Fruit fly (Drosophila melanogaster) whole organism, embryonic: ENCODE measurements around the gene CG34057.

Experiments
- Antp ChIP-seq: fragments of 200-800 bp; sonication (Bioruptor generic); optimal IDR thresholded peaks from 3 replicates; lab custom pipeline; 2016; ENCODE audit warnings: missing biosample characterization, missing genetic modification characterization
- B-H2 ChIP-seq: fragments of 200-800 bp; sonication (Bioruptor generic); optimal IDR thresholded peaks from 2 replicates; lab custom pipeline; 2018; ENCODE audit warnings: missing biosample characterization, mild to moderate bottlenecking, missing genetic modification characterization
- Blimp-1 ChIP-seq: fragments of 200-800 bp; sonication (Bioruptor generic); optimal IDR thresholded peaks from 3 replicates; lab custom pipeline; 2018; ENCODE audit warnings: missing biosample characterization, missing genetic modification characterization, mild to moderate bottlenecking, moderate library complexity, missing genetic modification reagents
- CG11085 ChIP-seq: fragments of 200-800 bp; sonication (Bioruptor generic); IDR thresholded peaks from 2 replicates; pipeline ENCODE4 v1.3.6; 2022; ENCODE audit warnings: missing biosample characterization, missing genetic modification characterization
- CG12155 ChIP-seq: fragments of 200-800 bp; sonication (Bioruptor generic); optimal IDR thresholded peaks from 3 replicates; lab custom pipeline; 2016; ENCODE audit warnings: missing biosample characterization, missing genetic modification characterization
- CG12769 ChIP-seq: fragments of 200-800 bp; sonication (Bioruptor generic); optimal IDR thresholded peaks from 2 replicates; lab custom pipeline; 2019; ENCODE audit warnings: missing biosample characterization, mild to moderate bottlenecking, missing genetic modification characterization, moderate library complexity
- CG13424 ChIP-seq: fragments of 200-800 bp; sonication (Bioruptor generic); optimal IDR thresholded peaks from 2 replicates; lab custom pipeline; 2019; ENCODE audit warnings: missing biosample characterization, mild to moderate bottlenecking, missing genetic modification characterization, moderate library complexity
- CG14014 ChIP-seq: fragments of 200-800 bp; sonication (Bioruptor generic); IDR thresholded peaks from 2 replicates; pipeline ENCODE4 v1.3.6; 2022; ENCODE audit warnings: missing biosample characterization, missing genetic modification characterization
- CG14710 ChIP-seq: fragments of 200-800 bp; sonication (Bioruptor generic); optimal IDR thresholded peaks from 3 replicates; lab custom pipeline; 2019; ENCODE audit warnings: missing biosample characterization, mild to moderate bottlenecking, missing genetic modification characterization, moderate library complexity
- CG17912 ChIP-seq: fragments of 200-800 bp; sonication (Bioruptor generic); optimal IDR thresholded peaks from 2 replicates; lab custom pipeline; 2018; ENCODE audit warnings: missing biosample characterization, mild to moderate bottlenecking, missing genetic modification characterization
- CG18262 ChIP-seq: fragments of 200-800 bp; optimal IDR thresholded peaks from 3 replicates; lab custom pipeline; 2019; ENCODE audit warnings: missing biosample characterization, mild to moderate bottlenecking, missing genetic modification characterization, moderate library complexity
- CG30020 ChIP-seq: fragments of 200-800 bp; optimal IDR thresholded peaks from 2 replicates; lab custom pipeline; 2019; ENCODE audit warnings: missing biosample characterization, mild to moderate bottlenecking, missing genetic modification characterization, moderate library complexity
- CG3065 ChIP-seq: fragments of 200-800 bp; sonication (Bioruptor generic); optimal IDR thresholded peaks from 2 replicates; lab custom pipeline; 2016; ENCODE audit warnings: missing biosample characterization, missing genetic modification characterization
- CG3407 ChIP-seq: fragments of 200-800 bp; sonication (Bioruptor generic); optimal IDR thresholded peaks from 2 replicates; lab custom pipeline; 2018; ENCODE audit warnings: missing biosample characterization, mild to moderate bottlenecking, missing genetic modification characterization
- CG4617 ChIP-seq: fragments of 200-800 bp; sonication (Bioruptor generic); optimal IDR thresholded peaks from 3 replicates; lab custom pipeline; 2016; ENCODE audit warnings: missing biosample characterization, missing genetic modification characterization, borderline replicate concordance
- CG7786 ChIP-seq: fragments of 200-800 bp; sonication (Bioruptor generic); optimal IDR thresholded peaks from 2 replicates; lab custom pipeline; 2016; ENCODE audit warnings: missing biosample characterization, missing genetic modification characterization
- CG9727 ChIP-seq: fragments of 200-800 bp; sonication (Bioruptor generic); optimal IDR thresholded peaks from 3 replicates; lab custom pipeline; 2017; ENCODE audit warnings: missing biosample characterization, mild to moderate bottlenecking, missing genetic modification characterization
- CG9817 ChIP-seq: fragments of 200-800 bp; sonication (Bioruptor generic); optimal IDR thresholded peaks from 2 replicates; lab custom pipeline; 2018; ENCODE audit warnings: missing biosample characterization, mild to moderate bottlenecking, missing genetic modification characterization, moderate library complexity
- Dip3 ChIP-seq: fragments of 200-800 bp; sonication (Bioruptor generic); optimal IDR thresholded peaks from 3 replicates; lab custom pipeline; 2016; ENCODE audit warnings: missing biosample characterization, missing genetic modification characterization
- Doc2 ChIP-seq: fragments of 200-800 bp; sonication (Bioruptor generic); IDR thresholded peaks from 2 replicates; pipeline ENCODE4 v1.3.6; 2022; ENCODE audit warnings: missing biosample characterization, missing genetic modification characterization
- E2f2 ChIP-seq: fragments of 200-800 bp; sonication (Bioruptor generic); IDR thresholded peaks from 2 replicates; pipeline ENCODE4 v1.3.6; 2022; ENCODE audit warnings: missing biosample characterization, missing genetic modification characterization
- Gug ChIP-seq: fragments of 200-800 bp; sonication (Bioruptor generic); IDR thresholded peaks from 4 replicates; pipeline ENCODE4 v1.3.6; 2022; ENCODE audit warnings: missing biosample characterization, missing genetic modification characterization
- HLH3B ChIP-seq: fragments of 200-800 bp; sonication (Bioruptor generic); IDR thresholded peaks from 2 replicates; pipeline ENCODE4 v1.3.6; 2022; ENCODE audit warnings: missing biosample characterization, missing genetic modification characterization
- HmgD ChIP-seq: fragments of 200-800 bp; sonication (Bioruptor generic); optimal IDR thresholded peaks from 3 replicates; lab custom pipeline; 2016; ENCODE audit warnings: missing biosample characterization, missing genetic modification characterization
- HmgZ ChIP-seq: fragments of 200-800 bp; sonication (Bioruptor generic); optimal IDR thresholded peaks from 2 replicates; lab custom pipeline; 2018; ENCODE audit warnings: missing biosample characterization, mild to moderate bottlenecking, missing genetic modification characterization
- Hr78 ChIP-seq, 2 experiments: fragments of 200-800 bp in 1 of 2; fragments of >200 bp in 1 of 2; sonication (Bioruptor generic) in 1 of 2; optimal IDR thresholded peaks; 2 replicates each; lab custom pipeline; 2017 to 2019; ENCODE audit warnings: missing biosample characterization in 2 of 2, missing genetic modification characterization in 2 of 2, mild to moderate bottlenecking in 1 of 2, moderate library complexity in 1 of 2
- NC2α ChIP-seq: fragments of 200-800 bp; sonication (Bioruptor generic); optimal IDR thresholded peaks from 2 replicates; lab custom pipeline; 2016; ENCODE audit warnings: missing biosample characterization, missing genetic modification characterization
- Nf-YB ChIP-seq: fragments of 200-800 bp; sonication (Bioruptor generic); optimal IDR thresholded peaks from 3 replicates; lab custom pipeline; 2019; ENCODE audit warnings: missing biosample characterization, mild to moderate bottlenecking, missing genetic modification characterization, moderate library complexity
- Poxn ChIP-seq: fragments of 200-800 bp; sonication (Bioruptor generic); IDR thresholded peaks from 2 replicates; pipeline ENCODE4 v1.3.6; 2022; ENCODE audit warnings: missing biosample characterization, missing genetic modification characterization
- Ssrp ChIP-seq: fragments of 200-800 bp; sonication (Bioruptor generic); optimal IDR thresholded peaks from 2 replicates; lab custom pipeline; 2018; ENCODE audit warnings: missing biosample characterization, mild to moderate bottlenecking, missing genetic modification characterization, moderate library complexity
- TFAM ChIP-seq: fragments of 200-800 bp; sonication (Bioruptor generic); optimal IDR thresholded peaks from 2 replicates; lab custom pipeline; 2017; ENCODE audit warnings: missing biosample characterization, missing genetic modification characterization, inconsistent platforms
- Tbp ChIP-seq: fragments of >200 bp; optimal IDR thresholded peaks from 2 replicates; lab custom pipeline; 2018; ENCODE audit warnings: missing biosample characterization, missing genetic modification characterization
- Usf ChIP-seq: fragments of 200-800 bp; sonication (Bioruptor generic); optimal IDR thresholded peaks from 2 replicates; lab custom pipeline; 2017; ENCODE audit warnings: missing genotype, missing biosample characterization, missing genetic modification characterization
- bcd ChIP-seq: fragments of 200-800 bp; sonication (Bioruptor generic); optimal IDR thresholded peaks from 2 replicates; lab custom pipeline; 2017; ENCODE audit warnings: missing biosample characterization, mild to moderate bottlenecking, missing genetic modification characterization
- cas ChIP-seq: fragments of 200-800 bp; sonication (Bioruptor generic); IDR thresholded peaks from 2 replicates; pipeline ENCODE4 v1.3.6; 2022; ENCODE audit warnings: missing biosample characterization, missing genetic modification characterization
- corto ChIP-seq: fragments of 200-800 bp; sonication (Bioruptor generic); optimal IDR thresholded peaks from 2 replicates; lab custom pipeline; 2016; ENCODE audit warnings: missing biosample characterization, mild to moderate bottlenecking, missing genetic modification characterization, moderate library complexity
- croc ChIP-seq: fragments of 200-800 bp; sonication (Bioruptor generic); conservative IDR thresholded peaks from 3 replicates; pipeline ENCODE4 v1.3.6; 2022; ENCODE audit warnings: missing biosample characterization, missing genetic modification characterization
- fd64A ChIP-seq: fragments of 200-800 bp; sonication (Bioruptor generic); optimal IDR thresholded peaks from 3 replicates; lab custom pipeline; 2018; ENCODE audit warnings: missing biosample characterization, mild to moderate bottlenecking, missing genetic modification characterization
- kni ChIP-seq: fragments of 200-800 bp; sonication (Bioruptor generic); optimal IDR thresholded peaks from 3 replicates; lab custom pipeline; 2017; ENCODE audit warnings: mild to moderate bottlenecking, missing biosample characterization, missing genetic modification reagents, missing genetic modification characterization
- lola ChIP-seq, 3 experiments: fragments of >200 bp in 2 of 3; fragments of 200-800 bp in 1 of 3; sonication (Bioruptor generic) in 1 of 3; optimal IDR thresholded peaks; 2 replicates each; lab custom pipeline; 2017 to 2019; ENCODE audit warnings: missing biosample characterization in 3 of 3, missing genetic modification characterization in 3 of 3, mild to moderate bottlenecking in 1 of 3, moderate library complexity in 1 of 3
- otp ChIP-seq: fragments of 200-800 bp; sonication (Bioruptor generic); IDR thresholded peaks from 3 replicates; pipeline ENCODE4, ENCODE4 v1.3.6; 2022; ENCODE audit warnings: missing biosample characterization, missing genetic modification characterization
- p53 ChIP-seq: fragments of 200-800 bp; sonication (Bioruptor generic); optimal IDR thresholded peaks from 2 replicates; lab custom pipeline; 2016; ENCODE audit warnings: missing biosample characterization, missing genetic modification characterization
- pfk ChIP-seq: fragments of 200-800 bp; sonication (Bioruptor generic); optimal IDR thresholded peaks from 2 replicates; lab custom pipeline; 2018; ENCODE audit warnings: missing biosample characterization, mild to moderate bottlenecking, missing genetic modification characterization, moderate library complexity
- shn ChIP-seq: fragments of 200-800 bp; sonication (Bioruptor generic); optimal IDR thresholded peaks from 3 replicates; lab custom pipeline; 2016; ENCODE audit warnings: missing biosample characterization, missing genetic modification characterization
- sima ChIP-seq: fragments of 200-800 bp; sonication (Bioruptor generic); optimal IDR thresholded peaks from 2 replicates; lab custom pipeline; 2016; ENCODE audit warnings: missing biosample characterization, missing genetic modification characterization
- sug ChIP-seq: fragments of 200-800 bp; optimal IDR thresholded peaks from 2 replicates; lab custom pipeline; 2019; ENCODE audit warnings: missing biosample characterization, mild to moderate bottlenecking, missing genetic modification characterization, moderate library complexity
- tgo ChIP-seq: fragments of 200-800 bp; sonication (Bioruptor generic); IDR thresholded peaks from 3 replicates; pipeline ENCODE4 v1.3.6; 2022; ENCODE audit warnings: missing biosample characterization, missing genetic modification characterization
- tio ChIP-seq: fragments of 200-800 bp; sonication (Bioruptor generic); optimal IDR thresholded peaks from 2 replicates; lab custom pipeline; 2017; ENCODE audit warnings: missing biosample characterization, missing genetic modification characterization, inconsistent platforms
- wek ChIP-seq: fragments of 200-800 bp; sonication (Bioruptor generic); optimal IDR thresholded peaks from 3 replicates; lab custom pipeline; 2018; ENCODE audit warnings: missing biosample characterization, mild to moderate bottlenecking, missing genetic modification characterization, moderate library complexity
- zf30C ChIP-seq: fragments of 200-800 bp; sonication (Bioruptor generic); optimal IDR thresholded peaks from 3 replicates; lab custom pipeline; 2018; ENCODE audit warnings: missing biosample characterization, mild to moderate bottlenecking, missing genetic modification characterization

Gene CG34057

dm6 chr3L:904991-905745, 8.0 kb downstream of the CG34057 start (continued):
- TF ChIP-seq Ssrp (tag; lab: Kevin White, UChicago), result peak; percentile 49
- peak; percentile 52 for TF ChIP-seq CG14710 (tag; lab: Kevin White, UChicago)
- TF ChIP-seq Blimp-1, result peak; percentile 59
- TF ChIP-seq TFAM (GFP tag; lab: Kevin White, UChicago), result no peak
- peak; percentile 13; the same call in 1 of the 3 replicates for TF ChIP-seq tgo
- TF ChIP-seq bcd, result no peak
- TF ChIP-seq NC2α, result no peak
- TF ChIP-seq cas (GFP tag; lab: Robert Waterston, UW), result no peak
- no peak for TF ChIP-seq fd64A (GFP tag; lab: Kevin White, UChicago)
- no peak for TF ChIP-seq Doc2 (GFP tag; lab: Robert Waterston, UW)
- TF ChIP-seq CG18262 (tag; lab: Kevin White, UChicago), result peak; percentile 73
- TF ChIP-seq shn, result no peak
- no peak for TF ChIP-seq B-H2
- no peak for TF ChIP-seq zf30C (GFP tag; lab: Kevin White, UChicago)
- no peak for TF ChIP-seq CG17912 (GFP tag; lab: Kevin White, UChicago)
- TF ChIP-seq Usf (GFP tag; lab: Kevin White, UChicago), result no peak
- peak; percentile 13 for TF ChIP-seq Nf-YB
- TF ChIP-seq CG30020 (tag; lab: Kevin White, UChicago), result no peak
- TF ChIP-seq pfk (GFP tag; lab: Kevin White, UChicago), result no peak
- no peak for TF ChIP-seq CG12155 (GFP tag; lab: Kevin White, UChicago)
- TF ChIP-seq CG3065 (GFP tag; lab: Kevin White, UChicago), result no peak
- TF ChIP-seq lola (GFP tag; optimal IDR thresholded peaks at IDR 0.05; lab: Kevin White, UChicago), result peak in 1 of 3 experiments; percentile 72
- no peak for TF ChIP-seq Dip3
- no peak for TF ChIP-seq HmgZ (tag; lab: Kevin White, UChicago)
- TF ChIP-seq corto (GFP tag; lab: Kevin White, UChicago), result no peak
- TF ChIP-seq Tbp, result no peak
- no peak for TF ChIP-seq CG14014 (GFP tag; lab: Robert Waterston, UW)
- no peak for TF ChIP-seq CG4617 (GFP tag; lab: Kevin White, UChicago)
- no peak for TF ChIP-seq p53 (GFP tag; lab: Kevin White, UChicago)
- peak; percentile 46 for TF ChIP-seq croc (GFP tag; lab: Robert Waterston, UW)
- TF ChIP-seq CG9817 (tag; lab: Kevin White, UChicago), result no peak
- TF ChIP-seq sima, result no peak
- TF ChIP-seq Poxn (GFP tag; lab: Robert Waterston, UW), result no peak
- no peak for TF ChIP-seq CG7786 (GFP tag; lab: Kevin White, UChicago)
- TF ChIP-seq tio, result no peak
- no peak for TF ChIP-seq Gug (GFP tag; lab: Robert Waterston, UW)
- TF ChIP-seq CG12769 (tag; lab: Kevin White, UChicago), result no peak
- peak; percentile 39 for TF ChIP-seq CG3407 (GFP tag; lab: Kevin White, UChicago)
- no peak for TF ChIP-seq HmgD
- TF ChIP-seq sug (tag; lab: Kevin White, UChicago), result no peak
- no peak for TF ChIP-seq kni (GFP tag; lab: Kevin White, UChicago)
- no peak for TF ChIP-seq Antp
- no peak for TF ChIP-seq Hr78 (GFP tag; optimal IDR thresholded peaks at IDR 0.05; lab: Kevin White, UChicago)
- no peak for TF ChIP-seq wek
- peak; percentile 38 for TF ChIP-seq CG13424 (tag; lab: Kevin White, UChicago)
- TF ChIP-seq CG9727 (GFP tag; lab: Kevin White, UChicago), result peak; percentile 46
- no peak for TF ChIP-seq otp (GFP tag; lab: Robert Waterston, UW)
- TF ChIP-seq HLH3B (GFP tag; lab: Robert Waterston, UW), result no peak
- TF ChIP-seq CG11085 (GFP tag; lab: Robert Waterston, UW), result no peak
- TF ChIP-seq E2f2 (GFP tag; lab: Robert Waterston, UW), result no peak
